Worm (Caenorhabditis elegans) whole organism, L2 larva: Measurements from ENCODE around the gene txt-18.

Experiments
- dmd-4 ChIP-seq: sonication (generic microtip); optimal IDR thresholded peaks from 2 replicates; lab custom pipeline; 2017; ENCODE audit warnings: missing biosample characterization, missing genetic modification characterization
- nhr-11 ChIP-seq: fragments of 150-350 bp; optimal IDR thresholded peaks from 2 replicates; lab custom pipeline; 2014; ENCODE audit warnings: missing biosample characterization, missing genetic modification characterization
- nhr-23 ChIP-seq: fragments of 150-350 bp; optimal IDR thresholded peaks from 2 replicates; lab custom pipeline; 2014; ENCODE audit warnings: missing biosample characterization, missing genetic modification reagents, missing genetic modification characterization
- nhr-237 ChIP-seq: fragments of 150-350 bp; optimal IDR thresholded peaks from 2 replicates; lab custom pipeline; 2014; ENCODE audit warnings: missing biosample characterization, missing genetic modification characterization
- ztf-11 ChIP-seq: sonication (generic microtip); optimal IDR thresholded peaks from 2 replicates; lab custom pipeline; 2017; ENCODE audit warnings: missing biosample characterization, missing genetic modification characterization

ce11 chrII:6311888-6312287 is 32.0 kb upstream of the txt-18 start:
- TF ChIP-seq nhr-11 (tag; lab: Kevin White, UChicago) (no peak), nhr-23 (tag; lab: Kevin White, UChicago) (no peak), ztf-11 (no peak), nhr-237 (tag; lab: Kevin White, UChicago) (no peak), dmd-4 (tag; lab: Kevin White, UChicago) (no peak)
